Worm (Caenorhabditis elegans) whole organism, L4 larva: Measurements from ENCODE around the gene snf-10.

Experiments used
- Y105C5A.15 ChIP-seq: fragments of 200-800 bp; sonication (Bioruptor generic); IDR thresholded peaks from 2 replicates; pipeline ENCODE4 v1.3.6; 2022; ENCODE audit warnings: missing genetic modification characterization, missing compliant biosample characterization
- fos-1 ChIP-seq: fragments of 150-350 bp; optimal IDR thresholded peaks from 2 replicates; lab custom pipeline; 2014; ENCODE audit warnings: missing biosample characterization, missing genetic modification characterization
- nhr-11 ChIP-seq: fragments of 150-350 bp; optimal IDR thresholded peaks from 2 replicates; lab custom pipeline; 2014; ENCODE audit warnings: missing biosample characterization, missing genetic modification characterization
- nhr-48 ChIP-seq: sonication (generic microtip); optimal IDR thresholded peaks from 2 replicates; lab custom pipeline; 2016; ENCODE audit warnings: mild to moderate bottlenecking, missing genetic modification characterization, missing compliant biosample characterization
- snpc-4 ChIP-seq: fragments of 150-350 bp; optimal IDR thresholded peaks from 2 replicates; lab custom pipeline; 2014; ENCODE audit warnings: missing biosample characterization, missing genetic modification characterization
- unc-62 ChIP-seq, 3 experiments: fragments of 150-350 bp in 1 of 3; sonication (generic microtip); optimal IDR thresholded peaks in 2 of 3; peaks in 1 of 3; 1 replicate in 1 of 3; 2 replicates in 2 of 3; lab custom pipeline; 2014 to 2017; ENCODE audit warnings: missing biosample characterization in 3 of 3, missing genetic modification characterization in 3 of 3, missing genetic modification reagents in 3 of 3, missing genotype in 1 of 3
- zag-1 ChIP-seq: fragments of 150-350 bp; optimal IDR thresholded peaks from 2 replicates; lab custom pipeline; 2014; ENCODE audit warnings: missing biosample characterization, missing genetic modification characterization

DNA sequence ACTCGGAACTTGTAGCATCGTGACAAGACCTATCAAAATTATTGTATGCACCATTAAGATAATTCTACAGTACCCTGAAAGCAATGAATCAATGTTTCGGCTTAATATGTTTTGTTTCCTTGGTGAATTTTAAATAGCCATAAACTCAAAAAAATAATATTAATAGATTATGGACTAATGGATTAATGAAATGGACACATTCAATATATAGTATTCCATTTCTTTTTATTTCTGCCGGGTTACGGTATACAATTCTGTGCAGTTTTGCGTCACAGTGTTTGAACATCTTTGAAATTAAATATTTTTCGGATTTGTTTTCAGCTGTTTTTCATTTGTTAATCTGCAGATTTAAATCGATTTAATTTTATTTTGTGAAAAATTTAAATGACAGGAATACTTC lies 4.0 kb downstream of the snf-10 start, which contains the start of gene set-22:
- TF ChIP-seq nhr-11 (tag; lab: Kevin White, UChicago), result no peak
- no peak for TF ChIP-seq fos-1 (tag; lab: Kevin White, UChicago)
- no peak for TF ChIP-seq snpc-4
- TF ChIP-seq unc-62 (GFP tag; optimal IDR thresholded peaks at IDR 0.05 in 1 of 2; lab: Kevin White, UChicago), result no peak
- TF ChIP-seq unc-62 (tag; optimal IDR thresholded peaks at IDR 0.05; lab: Kevin White, UChicago), result no peak
- TF ChIP-seq Y105C5A.15 (GFP tag; lab: Robert Waterston, UW), result no peak
- TF ChIP-seq zag-1 (tag; lab: Kevin White, UChicago), result no peak
- no peak for TF ChIP-seq nhr-48 (tag; lab: Kevin White, UChicago)
